Fruit fly (Drosophila melanogaster): ENCODE results near the gene CG34417.

- TF ChIP-seq brk (GFP tag; optimal IDR thresholded peaks at IDR 0.05) (no peak), Dfd (GFP tag; optimal IDR thresholded peaks at IDR 0.05) (no peak), dl (GFP tag; optimal IDR thresholded peaks at IDR 0.05; ENCODE audit: insufficient read depth in 1 of 2, partially characterized antibody in 2 of 2) (no peak), Rel (GFP tag; optimal IDR thresholded peaks at IDR 0.05) (no peak), Rel (tag; optimal IDR thresholded peaks at IDR 0.05) (no peak), Abd-B (GFP tag; optimal IDR thresholded peaks at IDR 0.05) (no peak), GATAd (GFP tag; optimal IDR thresholded peaks at IDR 0.05) (no peak)
These were observed 74.9 kb downstream of the CG34417 start for dm6 chrX:6615476-6615875.

Measured in whole organism, wandering third instar larva.